Fruit fly (Drosophila melanogaster) whole organism, embryonic: ENCODE results near the gene Rcd5.

ENCODE experiments used
- Ada2b ChIP-seq: fragments of 200-800 bp; sonication (Bioruptor generic); IDR thresholded peaks from 2 replicates; pipeline ENCODE4 v1.3.6; 2022; ENCODE audit warnings: missing biosample characterization, missing genetic modification characterization
- Blimp-1 ChIP-seq: fragments of 200-800 bp; sonication (Bioruptor generic); optimal IDR thresholded peaks from 3 replicates; lab custom pipeline; 2018; ENCODE audit warnings: missing biosample characterization, missing genetic modification characterization, mild to moderate bottlenecking, moderate library complexity, missing genetic modification reagents
- CG10209 ChIP-seq: fragments of 200-800 bp; sonication (Bioruptor generic); optimal IDR thresholded peaks from 3 replicates; lab custom pipeline; 2017; ENCODE audit warnings: missing biosample characterization, mild to moderate bottlenecking, missing genetic modification characterization, missing genetic modification reagents
- CG1024 ChIP-seq: fragments of 200-800 bp; sonication (Bioruptor generic); IDR thresholded peaks from 2 replicates; pipeline ENCODE4 v1.3.6; 2022; ENCODE audit warnings: missing biosample characterization, missing genetic modification characterization
- CG10543 ChIP-seq: fragments of 200-800 bp; sonication (Bioruptor generic); optimal IDR thresholded peaks from 3 replicates; lab custom pipeline; 2017; ENCODE audit warnings: missing biosample characterization, mild to moderate bottlenecking, missing genetic modification characterization, moderate library complexity
- CG10959 ChIP-seq: fragments of 200-800 bp; sonication (Bioruptor generic); IDR thresholded peaks from 2 replicates; pipeline ENCODE4 v1.3.6; 2022; ENCODE audit warnings: missing biosample characterization, missing genetic modification characterization
- CG12071 ChIP-seq: fragments of 200-800 bp; sonication (Bioruptor generic); optimal IDR thresholded peaks from 3 replicates; lab custom pipeline; 2018; ENCODE audit warnings: missing biosample characterization, mild to moderate bottlenecking, missing genetic modification characterization
- CG12236 ChIP-seq: fragments of 200-800 bp; sonication (Bioruptor generic); optimal IDR thresholded peaks from 2 replicates; lab custom pipeline; 2016; ENCODE audit warnings: missing biosample characterization, missing genetic modification characterization
- CG13775 ChIP-seq: fragments of 200-800 bp; sonication (Bioruptor generic); optimal IDR thresholded peaks from 3 replicates; lab custom pipeline; 2017; ENCODE audit warnings: missing biosample characterization, mild to moderate bottlenecking, missing genetic modification characterization
- CG16815 ChIP-seq: fragments of 200-800 bp; sonication (Bioruptor generic); optimal IDR thresholded peaks from 3 replicates; lab custom pipeline; 2017; ENCODE audit warnings: missing biosample characterization, mild to moderate bottlenecking, missing genetic modification characterization
- CG30020 ChIP-seq: fragments of 200-800 bp; optimal IDR thresholded peaks from 2 replicates; lab custom pipeline; 2019; ENCODE audit warnings: missing biosample characterization, mild to moderate bottlenecking, missing genetic modification characterization, moderate library complexity
- CG34422 ChIP-seq: fragments of 200-800 bp; sonication (Bioruptor generic); IDR thresholded peaks from 3 replicates; pipeline ENCODE4 v1.3.6; 2022; ENCODE audit warnings: missing biosample characterization, missing genetic modification characterization
- CG5180 ChIP-seq: fragments of 200-800 bp; sonication (Bioruptor generic); optimal IDR thresholded peaks from 3 replicates; lab custom pipeline; 2017; ENCODE audit warnings: missing biosample characterization, missing genetic modification characterization, mild to moderate bottlenecking, moderate library complexity, missing genetic modification reagents
- CG6854 ChIP-seq: fragments of 200-800 bp; sonication (Bioruptor generic); optimal IDR thresholded peaks from 3 replicates; lab custom pipeline; 2017; ENCODE audit warnings: missing biosample characterization, mild to moderate bottlenecking, missing genetic modification characterization
- CG8359 ChIP-seq: fragments of 200-800 bp; sonication (Bioruptor generic); optimal IDR thresholded peaks from 2 replicates; lab custom pipeline; 2017; ENCODE audit warnings: missing biosample characterization, mild to moderate bottlenecking, missing genetic modification characterization, borderline replicate concordance
- CG8478 ChIP-seq: fragments of >200 bp; optimal IDR thresholded peaks from 2 replicates; lab custom pipeline; 2018
- CG8924 ChIP-seq: fragments of 200-800 bp; optimal IDR thresholded peaks from 3 replicates; lab custom pipeline; 2019; ENCODE audit warnings: missing biosample characterization, mild to moderate bottlenecking, missing genetic modification characterization, moderate library complexity
- CG9817 ChIP-seq: fragments of 200-800 bp; sonication (Bioruptor generic); optimal IDR thresholded peaks from 2 replicates; lab custom pipeline; 2018; ENCODE audit warnings: missing biosample characterization, mild to moderate bottlenecking, missing genetic modification characterization, moderate library complexity
- CTCF ChIP-seq: fragments of 200-800 bp; sonication (Bioruptor generic); optimal IDR thresholded peaks from 2 replicates; lab custom pipeline; 2017; ENCODE audit warnings: missing biosample characterization, mild to moderate bottlenecking, missing genetic modification characterization, moderate library complexity
- Dek ChIP-seq: fragments of 200-800 bp; sonication (Bioruptor generic); optimal IDR thresholded peaks from 3 replicates; lab custom pipeline; 2019; ENCODE audit warnings: missing biosample characterization, mild to moderate bottlenecking, missing genetic modification characterization, moderate library complexity
- Dfd ChIP-seq, 2 experiments: fragments of >200 bp; optimal IDR thresholded peaks; 2 replicates each; lab custom pipeline; 2017; ENCODE audit warnings: missing biosample characterization in 2 of 2, missing genetic modification characterization in 2 of 2
- Doc3 ChIP-seq: fragments of 200-800 bp; sonication (Bioruptor generic); IDR thresholded peaks from 3 replicates; pipeline ENCODE4 v1.3.6; 2022; ENCODE audit warnings: missing biosample characterization, missing genetic modification characterization; ENCODE audit not compliant: partially characterized antibody
- HLH4C ChIP-seq: fragments of 200-800 bp; sonication (Bioruptor generic); IDR thresholded peaks from 3 replicates; pipeline ENCODE4 v1.3.6; 2022; ENCODE audit warnings: missing biosample characterization, missing genetic modification characterization; ENCODE audit not compliant: partially characterized antibody
- Hr39 ChIP-seq: fragments of >200 bp; optimal IDR thresholded peaks from 2 replicates; lab custom pipeline; 2017
- Hr51 ChIP-seq, 2 experiments: fragments of 200-800 bp; sonication (Bioruptor generic); optimal IDR thresholded peaks; 2 replicates in 1 of 2; 3 replicates in 1 of 2; lab custom pipeline; 2016 to 2018; ENCODE audit warnings: missing biosample characterization in 2 of 2, missing genetic modification characterization in 2 of 2, mild to moderate bottlenecking in 1 of 2, moderate library complexity in 1 of 2
- MTF-1 ChIP-seq: fragments of 200-800 bp; sonication (Bioruptor generic); optimal IDR thresholded peaks from 2 replicates; lab custom pipeline; 2018; ENCODE audit warnings: missing biosample characterization, mild to moderate bottlenecking, missing genetic modification characterization, borderline replicate concordance
- Mes4 ChIP-seq: fragments of 200-800 bp; sonication (Bioruptor generic); optimal IDR thresholded peaks from 2 replicates; lab custom pipeline; 2016; ENCODE audit warnings: missing biosample characterization, missing genetic modification characterization
- Mrtf ChIP-seq: fragments of 200-800 bp; sonication (Bioruptor generic); IDR thresholded peaks from 3 replicates; pipeline ENCODE4 v1.3.6; 2022; ENCODE audit warnings: missing biosample characterization, missing genetic modification characterization
- Pdp1 ChIP-seq, 2 experiments: fragments of 200-800 bp; sonication (Bioruptor generic); optimal IDR thresholded peaks; 3 replicates each; lab custom pipeline; 2016; ENCODE audit warnings: missing biosample characterization in 2 of 2, missing genetic modification characterization in 2 of 2, mild to moderate bottlenecking in 1 of 2, moderate library complexity in 1 of 2
- Taf1 ChIP-seq: fragments of 200-800 bp; sonication (Bioruptor generic); IDR thresholded peaks from 2 replicates; pipeline ENCODE4 v1.3.6; 2022; ENCODE audit warnings: missing biosample characterization, missing genetic modification characterization
- ci ChIP-seq: fragments of 200-800 bp; sonication (Bioruptor generic); IDR thresholded peaks from 3 replicates; pipeline ENCODE4 v1.3.6; 2022; ENCODE audit warnings: missing biosample characterization, missing genetic modification characterization
- dysf ChIP-seq: fragments of 200-800 bp; sonication (Bioruptor generic); IDR thresholded peaks from 3 replicates; pipeline ENCODE4 v1.3.6; 2022; ENCODE audit warnings: missing biosample characterization, missing genetic modification characterization
- fd102C ChIP-seq: fragments of 200-800 bp; sonication (Bioruptor generic); optimal IDR thresholded peaks from 2 replicates; lab custom pipeline; 2018; ENCODE audit warnings: missing biosample characterization, mild to moderate bottlenecking, missing genetic modification characterization, moderate library complexity
- ftz-f1 ChIP-seq: fragments of 200-800 bp; sonication (Bioruptor generic); optimal IDR thresholded peaks from 2 replicates; lab custom pipeline; 2016; ENCODE audit warnings: missing biosample characterization, missing genetic modification characterization
- fu2 ChIP-seq: fragments of 200-800 bp; sonication (Bioruptor generic); optimal IDR thresholded peaks from 2 replicates; lab custom pipeline; 2016; ENCODE audit warnings: missing biosample characterization, missing genetic modification characterization
- gcm ChIP-seq: fragments of 200-800 bp; sonication (Bioruptor generic); optimal IDR thresholded peaks from 2 replicates; lab custom pipeline; 2019; ENCODE audit warnings: missing biosample characterization, mild to moderate bottlenecking, missing genetic modification characterization, moderate library complexity
- hb ChIP-seq: fragments of 200-800 bp; sonication (Bioruptor generic); IDR thresholded peaks from 3 replicates; pipeline ENCODE4 v1.3.6; 2022; ENCODE audit warnings: missing biosample characterization, missing genetic modification characterization; ENCODE audit not compliant: partially characterized antibody
- her ChIP-seq: fragments of 200-800 bp; sonication (Bioruptor generic); optimal IDR thresholded peaks from 2 replicates; lab custom pipeline; 2016; ENCODE audit warnings: missing biosample characterization, missing genetic modification characterization
- inv ChIP-seq: fragments of 200-800 bp; sonication (Bioruptor generic); IDR thresholded peaks from 2 replicates; pipeline ENCODE4 v1.3.6; 2022; ENCODE audit warnings: missing biosample characterization, missing genetic modification characterization; ENCODE audit not compliant: partially characterized antibody
- kni ChIP-seq: fragments of 200-800 bp; sonication (Bioruptor generic); optimal IDR thresholded peaks from 3 replicates; lab custom pipeline; 2017; ENCODE audit warnings: mild to moderate bottlenecking, missing biosample characterization, missing genetic modification reagents, missing genetic modification characterization
- maf-S ChIP-seq: fragments of 200-800 bp; sonication (Bioruptor generic); optimal IDR thresholded peaks from 2 replicates; lab custom pipeline; 2016; ENCODE audit warnings: missing biosample characterization, missing genetic modification characterization
- nom ChIP-seq: fragments of 200-800 bp; sonication (Bioruptor generic); optimal IDR thresholded peaks from 2 replicates; lab custom pipeline; 2017; ENCODE audit warnings: missing biosample characterization, missing genetic modification characterization, mild to moderate bottlenecking, moderate library complexity, missing genetic modification reagents
- odd ChIP-seq: fragments of 200-800 bp; sonication (Bioruptor generic); optimal IDR thresholded peaks from 2 replicates; lab custom pipeline; 2017; ENCODE audit warnings: missing biosample characterization, mild to moderate bottlenecking, missing genetic modification characterization
- pb ChIP-seq: fragments of 200-800 bp; sonication (Bioruptor generic); optimal IDR thresholded peaks from 3 replicates; lab custom pipeline; 2016; ENCODE audit warnings: missing biosample characterization, missing genetic modification characterization
- pfk ChIP-seq: fragments of 200-800 bp; sonication (Bioruptor generic); optimal IDR thresholded peaks from 2 replicates; lab custom pipeline; 2018; ENCODE audit warnings: missing biosample characterization, mild to moderate bottlenecking, missing genetic modification characterization, moderate library complexity
- sd ChIP-seq: fragments of 200-800 bp; sonication (Bioruptor generic); optimal IDR thresholded peaks from 3 replicates; lab custom pipeline; 2018; ENCODE audit warnings: missing biosample characterization, mild to moderate bottlenecking, missing genetic modification characterization, moderate library complexity
- sr ChIP-seq: fragments of 200-800 bp; sonication (Bioruptor generic); IDR thresholded peaks from 3 replicates; pipeline ENCODE4 v1.3.6; 2022; ENCODE audit warnings: missing biosample characterization, missing genetic modification characterization
- ssp ChIP-seq: fragments of 200-800 bp; sonication (Bioruptor generic); IDR thresholded peaks from 2 replicates; pipeline ENCODE4 v1.3.6; 2022; ENCODE audit warnings: missing biosample characterization, missing genetic modification characterization
- tgo ChIP-seq: fragments of 200-800 bp; sonication (Bioruptor generic); IDR thresholded peaks from 3 replicates; pipeline ENCODE4 v1.3.6; 2022; ENCODE audit warnings: missing biosample characterization, missing genetic modification characterization
- tin ChIP-seq: fragments of 200-800 bp; sonication (Bioruptor generic); optimal IDR thresholded peaks from 3 replicates; lab custom pipeline; 2016; ENCODE audit warnings: missing biosample characterization, missing genetic modification characterization
- toy ChIP-seq: fragments of 200-800 bp; sonication (Bioruptor generic); IDR thresholded peaks from 2 replicates; pipeline ENCODE4 v1.3.6; 2022; ENCODE audit warnings: missing biosample characterization, missing genetic modification characterization
- unpg ChIP-seq: fragments of 200-800 bp; sonication (Bioruptor generic); optimal IDR thresholded peaks from 3 replicates; lab custom pipeline; 2018; ENCODE audit warnings: missing biosample characterization, mild to moderate bottlenecking, missing genetic modification characterization, moderate library complexity

The Rcd5 gene

dm6 chr3L:4000711-4001110 is 39.6 kb upstream of the Rcd5 start (continued):
- TF ChIP-seq ci (0 out of 3 replicates have a peak, but pooled peaks have one; percentile 26), CG5180 (GFP tag; lab: Kevin White, UChicago) (no peak), CG1024 (GFP tag; lab: Robert Waterston, UW) (no peak), CG10959 (no peak), HLH4C (no peak), CG9817 (tag; lab: Kevin White, UChicago) (no peak), CG13775 (GFP tag; lab: Kevin White, UChicago) (peak; percentile 38), Dfd (GFP tag; optimal IDR thresholded peaks at IDR 0.05; lab: Kevin White, UChicago) (no peak), CG10543 (GFP tag; lab: Kevin White, UChicago) (peak; percentile 41), Mrtf (GFP tag; lab: Robert Waterston, UW) (no peak), toy (GFP tag; lab: Robert Waterston, UW) (no peak), dysf (GFP tag; lab: Robert Waterston, UW) (no peak), her (GFP tag; lab: Kevin White, UChicago) (no peak), ssp (no peak), CG10209 (peak; percentile 52), CTCF (GFP tag; lab: Kevin White, UChicago) (no peak), Ada2b (GFP tag; lab: Robert Waterston, UW) (no peak), CG8478 (lab: Kevin White, UChicago) (no peak), odd (peak; percentile 32), Dek (tag; lab: Kevin White, UChicago) (no peak), CG6854 (GFP tag; lab: Kevin White, UChicago) (no peak), hb (GFP tag; lab: Robert Waterston, UW) (no peak), CG12236 (GFP tag; lab: Kevin White, UChicago) (no peak), tin (GFP tag; lab: Kevin White, UChicago) (no peak), pb (GFP tag; lab: Kevin White, UChicago) (no peak), CG30020 (tag; lab: Kevin White, UChicago) (no peak), Mes4 (GFP tag; lab: Kevin White, UChicago) (no peak), fd102C (GFP tag; lab: Kevin White, UChicago) (no peak), Hr51 (GFP tag; optimal IDR thresholded peaks at IDR 0.05; lab: Kevin White, UChicago) (peak in 1 of 2 experiments; percentile 57), CG34422 (no peak), nom (GFP tag; lab: Kevin White, UChicago) (no peak), tgo (GFP tag; lab: Robert Waterston, UW) (no peak; the same call in 2 of the 3 replicates), CG12071 (no peak), pfk (GFP tag; lab: Kevin White, UChicago) (no peak), CG8359 (GFP tag; lab: Kevin White, UChicago) (no peak), sd (tag; lab: Kevin White, UChicago) (no peak), unpg (GFP tag; lab: Kevin White, UChicago) (no peak), maf-S (GFP tag; lab: Kevin White, UChicago) (no peak), Taf1 (GFP tag; lab: Robert Waterston, UW) (no peak), Doc3 (no peak), kni (GFP tag; lab: Kevin White, UChicago) (no peak), Blimp-1 (GFP tag; lab: Kevin White, UChicago) (no peak), gcm (GFP tag; lab: Kevin White, UChicago) (no peak), sr (GFP tag; lab: Robert Waterston, UW) (no peak), inv (GFP tag; lab: Robert Waterston, UW) (no peak), CG8924 (tag; lab: Kevin White, UChicago) (peak; percentile 42), Hr39 (lab: Kevin White, UChicago) (no peak), CG16815 (GFP tag; lab: Kevin White, UChicago) (no peak), MTF-1 (GFP tag; lab: Kevin White, UChicago) (no peak), Pdp1 (GFP tag; optimal IDR thresholded peaks at IDR 0.05; lab: Kevin White, UChicago) (no peak), ftz-f1 (GFP tag; lab: Kevin White, UChicago) (no peak), fu2 (GFP tag; lab: Kevin White, UChicago) (no peak)
